Fruit fly (Drosophila melanogaster): Measurements from ENCODE around the gene CG5958.

The CG5958 gene

DNA sequence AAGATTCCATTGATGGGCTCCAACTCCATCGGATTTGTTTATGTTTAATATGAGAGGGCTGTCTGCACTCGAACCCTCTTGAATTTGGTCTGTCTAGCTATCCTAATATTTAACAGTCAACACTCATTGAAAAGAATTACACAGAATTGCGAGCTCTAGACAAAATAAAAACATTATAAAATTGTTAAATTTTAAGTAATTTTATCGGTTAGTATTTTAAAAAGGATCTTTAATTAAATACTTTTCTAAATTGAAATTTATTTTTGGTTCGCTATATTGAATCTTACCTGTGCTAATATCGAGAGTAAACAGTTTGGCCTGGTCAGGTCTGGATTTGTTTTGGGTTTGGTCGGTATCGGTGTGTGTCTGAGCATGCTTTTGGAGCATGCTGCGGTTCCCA, 31.7 kb downstream of the CG5958 start (continued):
- peak; percentile 64 for TF ChIP-seq CG12659 (GFP tag; optimal IDR thresholded peaks at IDR 0.05)
- TF ChIP-seq CG7556 (GFP tag; optimal IDR thresholded peaks at IDR 0.05) = peak; percentile 63
- TF ChIP-seq CG6689 (GFP tag; IDR thresholded peaks at IDR 0.05) = peak; percentile 78
- TF ChIP-seq Vsx1 (GFP tag; optimal IDR thresholded peaks at IDR 0.05) = peak; percentile 4
- TF ChIP-seq Hr78 (GFP tag; optimal IDR thresholded peaks at IDR 0.05) = no peak
- TF ChIP-seq Ravus (GFP tag; IDR thresholded peaks at IDR 0.05) = peak; percentile 66
- TF ChIP-seq Doc3 (GFP tag; IDR thresholded peaks at IDR 0.05; ENCODE audit: partially characterized antibody) = no peak
- TF ChIP-seq CG13894 (tag; optimal IDR thresholded peaks at IDR 0.05) = peak; percentile 73
- peak; percentile 79 for TF ChIP-seq gsb-n (tag; optimal IDR thresholded peaks at IDR 0.05)
- TF ChIP-seq da (GFP tag; optimal IDR thresholded peaks at IDR 0.05) = no peak
- peak; percentile 93 for TF ChIP-seq vvl (GFP tag; IDR thresholded peaks at IDR 0.05)
- peak; percentile 24 for TF ChIP-seq D19B (GFP tag; optimal IDR thresholded peaks at IDR 0.05)
- peak; percentile 61 for TF ChIP-seq Meics (GFP tag; optimal IDR thresholded peaks at IDR 0.05)
- peak in 1 of 2 experiments; percentile 76 for TF ChIP-seq bsh (GFP tag; optimal IDR thresholded peaks at IDR 0.05)
- TF ChIP-seq CG14667 (GFP tag; IDR thresholded peaks at IDR 0.05) = peak; percentile 64
- TF ChIP-seq E2f2 (GFP tag; IDR thresholded peaks at IDR 0.05) = peak; percentile 32; the same call in 1 of the 2 replicates
- peak; percentile 66 for TF ChIP-seq Max (GFP tag; optimal IDR thresholded peaks at IDR 0.05)
- no peak for TF ChIP-seq CG16863 (GFP tag; optimal IDR thresholded peaks at IDR 0.05)
- peak; percentile 85 for TF ChIP-seq CoRest (tag; optimal IDR thresholded peaks at IDR 0.05)
- peak; percentile 75 for TF ChIP-seq sisA (GFP tag; IDR thresholded peaks at IDR 0.05)
- no peak for TF ChIP-seq Dp (GFP tag; optimal IDR thresholded peaks at IDR 0.05)
- peak; percentile 63; the same call in 2 of the 3 replicates for TF ChIP-seq so (GFP tag; IDR thresholded peaks at IDR 0.05)
- no peak for TF ChIP-seq h (optimal IDR thresholded peaks at IDR 0.05)
- peak; percentile 8 for TF ChIP-seq kah (GFP tag; optimal IDR thresholded peaks at IDR 0.05)
- TF ChIP-seq CG12942 (GFP tag; optimal IDR thresholded peaks at IDR 0.05) = peak; percentile 29
- TF ChIP-seq ro (GFP tag; IDR thresholded peaks at IDR 0.05) = peak; percentile 74
- TF ChIP-seq Rfx (GFP tag; IDR thresholded peaks at IDR 0.05) = peak; percentile 87
- TF ChIP-seq CG8388 (GFP tag; optimal IDR thresholded peaks at IDR 0.05) = peak; percentile 67
- TF ChIP-seq hbn (GFP tag; IDR thresholded peaks at IDR 0.05; ENCODE audit: partially characterized antibody) = no peak
- TF ChIP-seq vfl (GFP tag; optimal IDR thresholded peaks at IDR 0.05) = peak; percentile 7
- no peak for TF ChIP-seq Neu2 (GFP tag; optimal IDR thresholded peaks at IDR 0.05; ENCODE audit: borderline replicate concordance)
- peak; percentile 66; the same call in 1 of the 2 replicates for TF ChIP-seq CG10959 (GFP tag; IDR thresholded peaks at IDR 0.05)
- TF ChIP-seq twi (tag; optimal IDR thresholded peaks at IDR 0.05) = peak; percentile 57
- TF ChIP-seq CG30403 (GFP tag; optimal IDR thresholded peaks at IDR 0.05) = peak; percentile 62
- peak; percentile 67 for TF ChIP-seq CG17328 (GFP tag; IDR thresholded peaks at IDR 0.05)
- no peak for TF ChIP-seq knrl (GFP tag; IDR thresholded peaks at IDR 0.05; ENCODE audit: partially characterized antibody)
- peak; percentile 58 for TF ChIP-seq caup (GFP tag; optimal IDR thresholded peaks at IDR 0.05; ENCODE audit: severe bottlenecking)
- no peak for TF ChIP-seq lbe (GFP tag; optimal IDR thresholded peaks at IDR 0.05)
- TF ChIP-seq tin (GFP tag; optimal IDR thresholded peaks at IDR 0.05) = peak; percentile 54
- no peak; the same call in 1 of the 2 replicates for TF ChIP-seq chm (GFP tag; IDR thresholded peaks at IDR 0.05)
- no peak for TF ChIP-seq CG7987 (GFP tag; optimal IDR thresholded peaks at IDR 0.05)
- TF ChIP-seq CG14965 (GFP tag; optimal IDR thresholded peaks at IDR 0.05; ENCODE audit: borderline replicate concordance) = no peak
- TF ChIP-seq CG8281 (tag; optimal IDR thresholded peaks at IDR 0.05) = peak; percentile 7
- peak; percentile 59; the same call in 1 of the 3 replicates for TF ChIP-seq jigr1 (GFP tag; IDR thresholded peaks at IDR 0.05)
- peak; percentile 70 for TF ChIP-seq oc (tag; optimal IDR thresholded peaks at IDR 0.05)
- peak; percentile 5 for TF ChIP-seq Mad (GFP tag; optimal IDR thresholded peaks at IDR 0.05)
- no peak for TF ChIP-seq Poxn (GFP tag; IDR thresholded peaks at IDR 0.05)
- TF ChIP-seq hkb (optimal IDR thresholded peaks at IDR 0.05) = no peak
- TF ChIP-seq hkb (GFP tag; IDR thresholded peaks at IDR 0.05) = peak; percentile 73
- TF ChIP-seq Fer1 (GFP tag; optimal IDR thresholded peaks at IDR 0.05) = peak; percentile 56
- peak; percentile 45 for TF ChIP-seq CG1602 (GFP tag; optimal IDR thresholded peaks at IDR 0.05)
